Worm (Caenorhabditis elegans) whole organism, L4 larva: Measurements from ENCODE around the gene lgc-27.

Experiments
- F10B5.3 ChIP-seq: sonication (generic microtip); optimal IDR thresholded peaks from 2 replicates; lab custom pipeline; 2016; ENCODE audit warnings: mild to moderate bottlenecking, missing genetic modification characterization, missing compliant biosample characterization
- F37D6.2 ChIP-seq: sonication (generic microtip); optimal IDR thresholded peaks from 2 replicates; lab custom pipeline; 2016; ENCODE audit warnings: mild to moderate bottlenecking, missing genetic modification characterization, missing compliant biosample characterization
- F44E2.7 ChIP-seq: fragments of 200-800 bp; sonication (Bioruptor generic); IDR thresholded peaks from 2 replicates; pipeline ENCODE4 v2.1.2; 2022; ENCODE audit warnings: missing genetic modification characterization, missing compliant biosample characterization
- F49E8.2 ChIP-seq: sonication (generic microtip); optimal IDR thresholded peaks from 2 replicates; lab custom pipeline; 2016; ENCODE audit warnings: missing compliant biosample characterization, mild to moderate bottlenecking, missing genetic modification characterization, borderline replicate concordance
- T20F7.1 ChIP-seq: fragments of 200-800 bp; sonication (Bioruptor generic); optimal IDR thresholded peaks from 2 replicates; lab custom pipeline; 2018; ENCODE audit warnings: mild to moderate bottlenecking, missing genetic modification characterization, missing compliant biosample characterization
- T26A8.4 ChIP-seq: fragments of 200-800 bp; sonication (Bioruptor generic); IDR thresholded peaks from 2 replicates; pipeline ENCODE4 v1.3.6; 2022; ENCODE audit warnings: missing genetic modification characterization, missing compliant biosample characterization
- Y48G9A.11 ChIP-seq: fragments of 200-800 bp; sonication (Bioruptor generic); IDR thresholded peaks from 2 replicates; pipeline ENCODE4 v1.3.6; 2022; ENCODE audit warnings: missing genetic modification reagents, missing genetic modification characterization, missing compliant biosample characterization
- ZK337.2 ChIP-seq: fragments of 200-800 bp; sonication (Bioruptor generic); IDR thresholded peaks from 2 replicates; pipeline ENCODE4 v1.3.6; 2022; ENCODE audit warnings: missing genetic modification reagents, missing genetic modification characterization, missing compliant biosample characterization
- aha-1 ChIP-seq: fragments of 150-350 bp; peaks from one replicate; lab custom pipeline; 2014; ENCODE audit warnings: missing biosample characterization, missing genetic modification characterization
- ceh-20 ChIP-seq: fragments of 200-800 bp; sonication (Bioruptor generic); IDR thresholded peaks from 2 replicates; pipeline ENCODE4 v1.3.6; 2022; ENCODE audit warnings: missing genetic modification reagents, missing genetic modification characterization, missing compliant biosample characterization
- ceh-44 ChIP-seq: fragments of 200-800 bp; sonication (Bioruptor generic); IDR thresholded peaks from 2 replicates; pipeline ENCODE4 v1.3.6; 2022; ENCODE audit warnings: missing genetic modification reagents, missing genetic modification characterization, missing compliant biosample characterization
- ceh-82 ChIP-seq: sonication (generic microtip); optimal IDR thresholded peaks from 2 replicates; lab custom pipeline; 2017; ENCODE audit warnings: missing biosample characterization, missing genetic modification characterization
- daf-16 ChIP-seq, 3 experiments: sonication (generic microtip); optimal IDR thresholded peaks; 2 replicates each; lab custom pipeline; 2016 to 2017; ENCODE audit warnings: missing genetic modification characterization in 3 of 3, missing genetic modification reagents in 3 of 3, mild to moderate bottlenecking in 2 of 3, missing compliant biosample characterization in 2 of 3, missing biosample characterization in 1 of 3, moderate library complexity in 1 of 3
- dmd-6 ChIP-seq: fragments of 200-800 bp; sonication (Bioruptor generic); IDR thresholded peaks from 2 replicates; pipeline ENCODE4 v1.3.6; 2022; ENCODE audit warnings: missing genetic modification reagents, missing genetic modification characterization, missing compliant biosample characterization
- dmd-9 ChIP-seq: fragments of 200-800 bp; sonication (Bioruptor generic); IDR thresholded peaks from 2 replicates; pipeline ENCODE4 v1.3.6; 2022; ENCODE audit warnings: missing genetic modification reagents, missing genetic modification characterization, missing compliant biosample characterization
- dpl-1 ChIP-seq: fragments of 150-350 bp; optimal IDR thresholded peaks from 2 replicates; lab custom pipeline; 2014; ENCODE audit warnings: missing biosample characterization, missing genetic modification reagents, missing genetic modification characterization
- duxl-1 ChIP-seq: sonication (generic microtip); optimal IDR thresholded peaks from 2 replicates; lab custom pipeline; 2016; ENCODE audit warnings: mild to moderate bottlenecking, missing genetic modification characterization, moderate library complexity, missing compliant biosample characterization; ENCODE audit not compliant: poor library complexity
- dve-1 ChIP-seq: sonication (generic microtip); optimal IDR thresholded peaks from 2 replicates; lab custom pipeline; 2017; ENCODE audit warnings: antibody characterized with exemption, mild to moderate bottlenecking, missing genetic modification characterization, missing compliant biosample characterization; ENCODE audit not compliant: insufficient read depth
- hif-1 ChIP-seq, 2 experiments: sonication (generic microtip); optimal IDR thresholded peaks; 2 replicates each; lab custom pipeline; 2016 to 2017; ENCODE audit warnings: missing compliant biosample characterization in 2 of 2, missing genetic modification characterization in 2 of 2, missing genetic modification reagents in 2 of 2, missing genotype in 2 of 2, mild to moderate bottlenecking in 1 of 2
- hlh-11 ChIP-seq: fragments of 200-800 bp; sonication (Bioruptor generic); optimal IDR thresholded peaks from 2 replicates; lab custom pipeline; 2018; ENCODE audit warnings: mild to moderate bottlenecking, missing genetic modification characterization, missing compliant biosample characterization
- hlh-30 ChIP-seq: sonication (generic microtip); optimal IDR thresholded peaks from 2 replicates; lab custom pipeline; 2017; ENCODE audit warnings: antibody characterized with exemption, mild to moderate bottlenecking, missing genetic modification characterization, missing compliant biosample characterization; ENCODE audit not compliant: insufficient read depth
- hmg-1.1 ChIP-seq: fragments of 200-800 bp; sonication (Bioruptor generic); IDR thresholded peaks from 2 replicates; pipeline ENCODE4 v1.3.6; 2022; ENCODE audit warnings: missing genetic modification reagents, missing genetic modification characterization, missing compliant biosample characterization
- lin-1 ChIP-seq: fragments of 200-800 bp; sonication (Bioruptor generic); IDR thresholded peaks from 2 replicates; pipeline ENCODE4 v1.3.6; 2022; ENCODE audit warnings: missing genetic modification reagents, missing genetic modification characterization, missing compliant biosample characterization
- lin-13 ChIP-seq: fragments of 150-350 bp; optimal IDR thresholded peaks from 2 replicates; lab custom pipeline; 2014; ENCODE audit warnings: missing biosample characterization, missing genetic modification reagents, missing genetic modification characterization
- lin-38 ChIP-seq: fragments of 200-800 bp; sonication (Bioruptor generic); IDR thresholded peaks from 2 replicates; pipeline ENCODE4 v1.3.6; 2022; ENCODE audit warnings: missing genetic modification reagents, missing genetic modification characterization, missing compliant biosample characterization
- lsy-2 ChIP-seq, 2 experiments: fragments of 150-350 bp in 1 of 2; sonication (generic microtip) in 1 of 2; optimal IDR thresholded peaks; 2 replicates each; lab custom pipeline; 2014 to 2017; ENCODE audit warnings: missing biosample characterization in 2 of 2, missing genetic modification characterization in 2 of 2
- madf-5 ChIP-seq, 2 experiments: fragments of 200-800 bp; sonication (Bioruptor generic); IDR thresholded peaks; 2 replicates each; pipeline ENCODE4 v1.3.6; 2022; ENCODE audit warnings: missing compliant biosample characterization in 2 of 2, missing genetic modification characterization in 2 of 2
- madf-9 ChIP-seq: fragments of 200-800 bp; sonication (Bioruptor generic); conservative IDR thresholded peaks from 2 replicates; pipeline ENCODE4 v1.3.6; 2022; ENCODE audit warnings: missing genetic modification reagents, missing genetic modification characterization, missing compliant biosample characterization
- mdl-1 ChIP-seq, 2 experiments: fragments of 150-350 bp in 1 of 2; sonication (generic microtip) in 1 of 2; optimal IDR thresholded peaks; 2 replicates each; lab custom pipeline; 2014 to 2017; ENCODE audit warnings: missing biosample characterization in 2 of 2, missing genetic modification characterization in 2 of 2
- mep-1 ChIP-seq: fragments of 150-350 bp; sonication (generic microtip); optimal IDR thresholded peaks from 3 replicates; lab custom pipeline; 2014; ENCODE audit warnings: missing biosample characterization, missing genetic modification characterization
- mes-2 ChIP-seq: sonication (generic microtip); optimal IDR thresholded peaks from 2 replicates; lab custom pipeline; 2016; ENCODE audit warnings: missing genotype, mild to moderate bottlenecking, missing genetic modification characterization, missing compliant biosample characterization; ENCODE audit not compliant: poor library complexity, severe bottlenecking
- mxl-2 ChIP-seq: fragments of 200-800 bp; sonication (Bioruptor generic); conservative IDR thresholded peaks from 2 replicates; pipeline ENCODE4 v1.3.6; 2022; ENCODE audit warnings: missing genetic modification reagents, missing genetic modification characterization, missing compliant biosample characterization
- nhr-11 ChIP-seq: fragments of 150-350 bp; optimal IDR thresholded peaks from 2 replicates; lab custom pipeline; 2014; ENCODE audit warnings: missing biosample characterization, missing genetic modification characterization
- nhr-28 ChIP-seq: fragments of 150-350 bp; optimal IDR thresholded peaks from 2 replicates; lab custom pipeline; 2014; ENCODE audit warnings: missing biosample characterization, missing genetic modification characterization
- nhr-6 ChIP-seq: fragments of 150-350 bp; optimal IDR thresholded peaks from 2 replicates; lab custom pipeline; 2014; ENCODE audit warnings: missing biosample characterization, missing genetic modification characterization
- nhr-77 ChIP-seq: fragments of 150-350 bp; optimal IDR thresholded peaks from 2 replicates; lab custom pipeline; 2014; ENCODE audit warnings: missing biosample characterization, missing genetic modification characterization
- pha-4 ChIP-seq, 2 experiments: fragments of 150-350 bp in 1 of 2; fragments of 200-800 bp in 1 of 2; sonication (Bioruptor generic) in 1 of 2; IDR thresholded peaks in 1 of 2; optimal IDR thresholded peaks in 1 of 2; 2 replicates each; pipeline versions ENCODE4 v1.3.6 to Lab custom; 2014 to 2022; ENCODE audit warnings: missing genetic modification characterization in 2 of 2, missing genetic modification reagents in 2 of 2, missing biosample characterization in 1 of 2, missing compliant biosample characterization in 1 of 2
- pqm-1 ChIP-seq: sonication (generic microtip); optimal IDR thresholded peaks from 2 replicates; lab custom pipeline; 2017; ENCODE audit warnings: missing biosample characterization, missing genetic modification characterization
- rbr-2 ChIP-seq: sonication (generic microtip); optimal IDR thresholded peaks from 2 replicates; lab custom pipeline; 2016; ENCODE audit warnings: missing genotype, missing genetic modification characterization, missing compliant biosample characterization
- saeg-2 ChIP-seq: fragments of 200-800 bp; sonication (Bioruptor generic); IDR thresholded peaks from 2 replicates; pipeline ENCODE4 v1.3.6; 2022; ENCODE audit warnings: missing genetic modification reagents, missing genetic modification characterization, missing compliant biosample characterization
- set-16 ChIP-seq: fragments of 200-800 bp; sonication (Bioruptor generic); IDR thresholded peaks from 2 replicates; pipeline ENCODE4 v1.3.6; 2022; ENCODE audit warnings: missing genetic modification reagents, missing genetic modification characterization, missing compliant biosample characterization
- tag-97 ChIP-seq: fragments of 200-800 bp; sonication (Bioruptor generic); IDR thresholded peaks from 2 replicates; pipeline ENCODE4 v1.3.6; 2022; ENCODE audit warnings: missing genetic modification characterization, missing compliant biosample characterization
- tra-1 ChIP-seq: fragments of 200-800 bp; sonication (Bioruptor generic); IDR thresholded peaks from 2 replicates; pipeline ENCODE4 v1.3.6; 2022; ENCODE audit warnings: missing genetic modification reagents, missing genetic modification characterization, missing compliant biosample characterization
- unc-130 ChIP-seq: sonication (generic microtip); optimal IDR thresholded peaks from 2 replicates; lab custom pipeline; 2016; ENCODE audit warnings: missing genetic modification reagents, missing genetic modification characterization, missing compliant biosample characterization
- vab-7 ChIP-seq: fragments of 200-800 bp; sonication (Bioruptor generic); IDR thresholded peaks from 2 replicates; pipeline ENCODE4 v1.3.6; 2022; ENCODE audit warnings: missing genetic modification reagents, missing genetic modification characterization, missing compliant biosample characterization
- ztf-11 ChIP-seq: fragments of 150-350 bp; optimal IDR thresholded peaks from 2 replicates; lab custom pipeline; 2014; ENCODE audit warnings: missing biosample characterization, missing genetic modification characterization
- ztf-7 ChIP-seq: fragments of 150-350 bp; optimal IDR thresholded peaks from 2 replicates; lab custom pipeline; 2014; ENCODE audit warnings: missing biosample characterization, missing genetic modification characterization

The lgc-27 gene

ce11 chrII:4603035-4603434 is 45.9 kb upstream of the lgc-27 start, which contains the start of gene F35D11.4:
Gene F35D11.4, plus strand, starts transcription at chrII:4603427.
- TF ChIP-seq nhr-11 (tag; lab: Kevin White, UChicago) (peak; percentile 15), hif-1 (tag; optimal IDR thresholded peaks at IDR 0.05; lab: Kevin White, UChicago) (peak in 1 of 2 experiments; percentile 89), madf-5 (GFP tag; IDR thresholded peaks at IDR 0.05; lab: Robert Waterston, UW) (no peak; a peak in 1 of 4 replicates), F37D6.2 (tag; lab: Kevin White, UChicago) (peak; percentile 6), madf-9 (peak; percentile 65), hmg-1.1 (GFP tag; lab: Robert Waterston, UW) (peak; percentile 46; the same call in 1 of the 2 replicates), aha-1 (peak; percentile 99), T26A8.4 (GFP tag; lab: Robert Waterston, UW) (peak; percentile 29; the same call in 1 of the 2 replicates), pha-4 (GFP tag; IDR thresholded peaks at IDR 0.05; lab: Robert Waterston, UW) (peak; percentile 20; the same call in 1 of the 2 replicates), pha-4 (tag; optimal IDR thresholded peaks at IDR 0.05; lab: Kevin White, UChicago) (no peak), set-16 (no peak), dmd-9 (GFP tag; lab: Robert Waterston, UW) (peak; percentile 77), pqm-1 (tag; lab: Kevin White, UChicago) (no peak), F49E8.2 (tag; lab: Kevin White, UChicago) (no peak), hlh-11 (peak; percentile 71), saeg-2 (GFP tag; lab: Robert Waterston, UW) (no peak), F44E2.7 (GFP tag; lab: Robert Waterston, UW) (no peak), ceh-20 (GFP tag; lab: Robert Waterston, UW) (peak; percentile 56; the same call in 1 of the 2 replicates), mdl-1 (tag; optimal IDR thresholded peaks at IDR 0.05; lab: Kevin White, UChicago) (peak in 1 of 2 experiments; percentile 7), ztf-11 (tag; lab: Kevin White, UChicago) (no peak), hlh-30 (tag; lab: Kevin White, UChicago) (peak; percentile 55), ceh-44 (peak; percentile 33; the same call in 1 of the 2 replicates), dpl-1 (GFP tag; lab: Kevin White, UChicago) (peak; percentile 94), rbr-2 (tag; lab: Kevin White, UChicago) (peak; percentile 60), F10B5.3 (no peak), tag-97 (GFP tag; lab: Robert Waterston, UW) (0 out of 2 replicates have a peak, but pooled peaks have one; percentile 55), ZK337.2 (peak; percentile 95), tra-1 (GFP tag; lab: Robert Waterston, UW) (0 out of 2 replicates have a peak, but pooled peaks have one; percentile 35), T20F7.1 (GFP tag; lab: Kevin White, UChicago) (peak; percentile 18), dve-1 (tag; lab: Kevin White, UChicago) (peak; percentile 78), lin-38 (peak; percentile 65), mxl-2 (GFP tag; lab: Robert Waterston, UW) (0 out of 2 replicates have a peak, but pooled peaks have one; percentile 19), dmd-6 (GFP tag; lab: Robert Waterston, UW) (peak; percentile 82), daf-16 (GFP tag; optimal IDR thresholded peaks at IDR 0.05; lab: Kevin White, UChicago) (peak in 1 of 2 experiments; percentile 21), daf-16 (tag; optimal IDR thresholded peaks at IDR 0.05; lab: Kevin White, UChicago) (peak; percentile 65), ceh-82 (tag; lab: Kevin White, UChicago) (no peak), mes-2 (tag; lab: Kevin White, UChicago) (peak; percentile 99), ztf-7 (tag; lab: Kevin White, UChicago) (no peak), unc-130 (GFP tag; lab: Kevin White, UChicago) (peak; percentile 89), nhr-6 (peak; percentile 78), nhr-28 (tag; lab: Kevin White, UChicago) (peak; percentile 47), duxl-1 (peak; percentile 76), nhr-77 (tag; lab: Kevin White, UChicago) (peak; percentile 53), mep-1 (tag; lab: Kevin White, UChicago) (peak; percentile 70), vab-7 (no peak), lin-1 (0 out of 2 replicates have a peak, but pooled peaks have one; percentile 20), Y48G9A.11 (GFP tag; lab: Robert Waterston, UW) (peak; percentile 69), lin-13 (peak; percentile 35), lsy-2 (tag; optimal IDR thresholded peaks at IDR 0.05; lab: Kevin White, UChicago) (peak in 1 of 2 experiments; percentile 89)
